Worm (Caenorhabditis elegans): ENCODE results near the gene F41G3.6.

DNA sequence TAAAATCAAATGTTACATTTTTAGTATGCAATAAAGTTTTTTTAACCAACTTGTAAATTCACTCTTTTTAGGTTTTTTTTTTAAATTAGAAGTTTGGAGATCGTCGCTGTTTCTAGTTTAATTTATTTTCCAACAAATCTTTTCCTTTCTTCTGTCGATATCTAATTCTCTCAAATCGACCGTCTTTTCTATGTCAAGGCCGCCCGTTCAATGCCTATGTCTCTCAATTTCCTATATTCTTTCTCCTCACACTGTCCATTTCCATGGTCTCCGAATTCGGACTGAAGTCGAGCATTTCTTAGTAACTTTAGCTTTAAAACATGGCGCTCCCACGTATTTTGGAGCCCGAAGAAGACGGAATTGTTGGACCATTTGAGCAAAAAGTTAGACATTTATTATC lies 26.1 kb upstream of the F41G3.6 start, which contains the start of the genes T14B4.5 and T14B4.20:
- TF ChIP-seq lsy-2 (tag; optimal IDR thresholded peaks at IDR 0.05) (no peak), nhr-237 (tag; optimal IDR thresholded peaks at IDR 0.05) (no peak), flh-1 (GFP tag; optimal IDR thresholded peaks at IDR 0.05) (no peak), zip-8 (tag; optimal IDR thresholded peaks at IDR 0.05) (no peak), nhr-76 (tag; optimal IDR thresholded peaks at IDR 0.05) (no peak), lin-13 (tag; optimal IDR thresholded peaks at IDR 0.05) (no peak), elt-3 (tag; optimal IDR thresholded peaks at IDR 0.05) (no peak), pha-4 (tag; optimal IDR thresholded peaks at IDR 0.05) (no peak), mab-5 (tag; optimal IDR thresholded peaks at IDR 0.05) (no peak), elt-1 (tag; optimal IDR thresholded peaks at IDR 0.05; ENCODE audit: borderline replicate concordance, insufficient read depth) (no peak), nhr-12 (tag; optimal IDR thresholded peaks at IDR 0.05) (no peak), unc-39 (tag; optimal IDR thresholded peaks at IDR 0.05) (no peak), ztf-11 (tag; optimal IDR thresholded peaks at IDR 0.05) (no peak), mep-1 (tag; optimal IDR thresholded peaks at IDR 0.05) (no peak)

All from whole organism, mixed stage, embryonic.